Worm (Caenorhabditis elegans) whole organism, L4 larva: ENCODE results near the gene srlf-31.

Experiments
- D1046.2 ChIP-seq: fragments of 200-800 bp; sonication (Bioruptor generic); IDR thresholded peaks from 2 replicates; pipeline ENCODE4 v1.3.6; 2022; ENCODE audit warnings: missing genetic modification characterization, missing compliant biosample characterization
- F44E2.7 ChIP-seq: fragments of 200-800 bp; sonication (Bioruptor generic); IDR thresholded peaks from 2 replicates; pipeline ENCODE4 v2.1.2; 2022; ENCODE audit warnings: missing genetic modification characterization, missing compliant biosample characterization
- T26A8.4 ChIP-seq: fragments of 200-800 bp; sonication (Bioruptor generic); IDR thresholded peaks from 2 replicates; pipeline ENCODE4 v1.3.6; 2022; ENCODE audit warnings: missing genetic modification characterization, missing compliant biosample characterization
- Y5F2A.4 ChIP-seq: fragments of 200-800 bp; sonication (Bioruptor generic); optimal IDR thresholded peaks from 2 replicates; lab custom pipeline; 2018; ENCODE audit warnings: mild to moderate bottlenecking, missing genetic modification characterization, missing compliant biosample characterization
- ZK337.2 ChIP-seq: fragments of 200-800 bp; sonication (Bioruptor generic); IDR thresholded peaks from 2 replicates; pipeline ENCODE4 v1.3.6; 2022; ENCODE audit warnings: missing genetic modification reagents, missing genetic modification characterization, missing compliant biosample characterization
- ama-1 ChIP-seq: fragments of 150-350 bp; optimal IDR thresholded peaks from 2 replicates; lab custom pipeline; 2014; ENCODE audit warnings: inconsistent platforms, mixed read lengths
- arid-1 ChIP-seq: fragments of 200-800 bp; sonication (Bioruptor generic); conservative IDR thresholded peaks from 2 replicates; pipeline ENCODE4 v1.3.6; 2022; ENCODE audit warnings: missing genetic modification reagents, missing genetic modification characterization, missing compliant biosample characterization
- ceh-20 ChIP-seq: fragments of 200-800 bp; sonication (Bioruptor generic); IDR thresholded peaks from 2 replicates; pipeline ENCODE4 v1.3.6; 2022; ENCODE audit warnings: missing genetic modification reagents, missing genetic modification characterization, missing compliant biosample characterization
- ceh-28 ChIP-seq: fragments of 150-350 bp; optimal IDR thresholded peaks from 2 replicates; lab custom pipeline; 2014; ENCODE audit warnings: missing biosample characterization, missing genetic modification reagents, missing genetic modification characterization
- ceh-32 ChIP-seq: sonication (generic microtip); optimal IDR thresholded peaks from 2 replicates; lab custom pipeline; 2016; ENCODE audit warnings: mild to moderate bottlenecking, missing genetic modification characterization, missing compliant biosample characterization; ENCODE audit not compliant: poor library complexity
- ceh-82 ChIP-seq: sonication (generic microtip); optimal IDR thresholded peaks from 2 replicates; lab custom pipeline; 2017; ENCODE audit warnings: missing biosample characterization, missing genetic modification characterization
- ces-1 ChIP-seq: fragments of 150-350 bp; sonication (generic microtip); optimal IDR thresholded peaks from 4 replicates; lab custom pipeline; 2014; ENCODE audit warnings: missing biosample characterization, missing genetic modification reagents, missing genetic modification characterization
- ctbp-1 ChIP-seq: fragments of 200-800 bp; sonication (Bioruptor generic); IDR thresholded peaks from 2 replicates; pipeline ENCODE4 v1.3.6; 2022; ENCODE audit warnings: missing genetic modification reagents, missing genetic modification characterization, missing compliant biosample characterization
- daf-12 ChIP-seq: fragments of 150-350 bp; optimal IDR thresholded peaks from 2 replicates; lab custom pipeline; 2014; ENCODE audit warnings: missing biosample characterization, missing genetic modification reagents, missing genetic modification characterization
- daf-16 ChIP-seq, 3 experiments: sonication (generic microtip); optimal IDR thresholded peaks; 2 replicates each; lab custom pipeline; 2016 to 2017; ENCODE audit warnings: missing genetic modification characterization in 3 of 3, missing genetic modification reagents in 3 of 3, mild to moderate bottlenecking in 2 of 3, missing compliant biosample characterization in 2 of 3, missing biosample characterization in 1 of 3, moderate library complexity in 1 of 3
- dmd-6 ChIP-seq: fragments of 200-800 bp; sonication (Bioruptor generic); IDR thresholded peaks from 2 replicates; pipeline ENCODE4 v1.3.6; 2022; ENCODE audit warnings: missing genetic modification reagents, missing genetic modification characterization, missing compliant biosample characterization
- dmd-8 ChIP-seq: fragments of 200-800 bp; sonication (Bioruptor generic); IDR thresholded peaks from 2 replicates; pipeline ENCODE4 v1.3.6; 2022; ENCODE audit warnings: missing genetic modification characterization, missing compliant biosample characterization
- dve-1 ChIP-seq: sonication (generic microtip); optimal IDR thresholded peaks from 2 replicates; lab custom pipeline; 2017; ENCODE audit warnings: antibody characterized with exemption, mild to moderate bottlenecking, missing genetic modification characterization, missing compliant biosample characterization; ENCODE audit not compliant: insufficient read depth
- egl-27 ChIP-seq: sonication (generic microtip); optimal IDR thresholded peaks from 3 replicates; lab custom pipeline; 2017; ENCODE audit warnings: missing biosample characterization, missing genetic modification reagents, missing genetic modification characterization
- gei-8 ChIP-seq: fragments of 200-800 bp; sonication (Bioruptor generic); optimal IDR thresholded peaks from 2 replicates; lab custom pipeline; 2018; ENCODE audit warnings: mild to moderate bottlenecking, missing genetic modification characterization, missing compliant biosample characterization
- hmg-1.1 ChIP-seq: fragments of 200-800 bp; sonication (Bioruptor generic); IDR thresholded peaks from 2 replicates; pipeline ENCODE4 v1.3.6; 2022; ENCODE audit warnings: missing genetic modification reagents, missing genetic modification characterization, missing compliant biosample characterization
- jun-1 ChIP-seq: fragments of 150-350 bp; optimal IDR thresholded peaks from 2 replicates; lab custom pipeline; 2014; ENCODE audit warnings: missing biosample characterization, missing genetic modification reagents, missing genetic modification characterization
- lin-13 ChIP-seq: fragments of 150-350 bp; optimal IDR thresholded peaks from 2 replicates; lab custom pipeline; 2014; ENCODE audit warnings: missing biosample characterization, missing genetic modification reagents, missing genetic modification characterization
- lsy-2 ChIP-seq, 2 experiments: fragments of 150-350 bp in 1 of 2; sonication (generic microtip) in 1 of 2; optimal IDR thresholded peaks; 2 replicates each; lab custom pipeline; 2014 to 2017; ENCODE audit warnings: missing biosample characterization in 2 of 2, missing genetic modification characterization in 2 of 2
- madf-9 ChIP-seq: fragments of 200-800 bp; sonication (Bioruptor generic); conservative IDR thresholded peaks from 2 replicates; pipeline ENCODE4 v1.3.6; 2022; ENCODE audit warnings: missing genetic modification reagents, missing genetic modification characterization, missing compliant biosample characterization
- mdt-29 ChIP-seq: fragments of 200-800 bp; sonication (Bioruptor generic); IDR thresholded peaks from 2 replicates; pipeline ENCODE4 v1.3.6; 2022; ENCODE audit warnings: missing genetic modification reagents, missing genetic modification characterization, missing compliant biosample characterization
- mxl-2 ChIP-seq: fragments of 200-800 bp; sonication (Bioruptor generic); conservative IDR thresholded peaks from 2 replicates; pipeline ENCODE4 v1.3.6; 2022; ENCODE audit warnings: missing genetic modification reagents, missing genetic modification characterization, missing compliant biosample characterization
- nhr-102 ChIP-seq: sonication (generic microtip); optimal IDR thresholded peaks from 2 replicates; lab custom pipeline; 2016; ENCODE audit warnings: mild to moderate bottlenecking, missing genetic modification characterization, moderate library complexity, missing compliant biosample characterization
- nhr-237 ChIP-seq: sonication (generic microtip); optimal IDR thresholded peaks from 2 replicates; lab custom pipeline; 2017; ENCODE audit warnings: missing biosample characterization, missing genetic modification characterization
- nhr-28 ChIP-seq: fragments of 150-350 bp; optimal IDR thresholded peaks from 2 replicates; lab custom pipeline; 2014; ENCODE audit warnings: missing biosample characterization, missing genetic modification characterization
- nhr-42 ChIP-seq: fragments of 200-800 bp; sonication (Bioruptor generic); IDR thresholded peaks from 2 replicates; pipeline ENCODE4 v1.3.6; 2022; ENCODE audit warnings: missing genetic modification characterization, missing compliant biosample characterization
- nhr-48 ChIP-seq: sonication (generic microtip); optimal IDR thresholded peaks from 2 replicates; lab custom pipeline; 2016; ENCODE audit warnings: mild to moderate bottlenecking, missing genetic modification characterization, missing compliant biosample characterization
- nhr-76 ChIP-seq: fragments of 150-350 bp; optimal IDR thresholded peaks from 2 replicates; lab custom pipeline; 2014; ENCODE audit warnings: missing biosample characterization, missing genetic modification characterization
- pqm-1 ChIP-seq: sonication (generic microtip); optimal IDR thresholded peaks from 2 replicates; lab custom pipeline; 2017; ENCODE audit warnings: missing biosample characterization, missing genetic modification characterization
- saeg-2 ChIP-seq: fragments of 200-800 bp; sonication (Bioruptor generic); IDR thresholded peaks from 2 replicates; pipeline ENCODE4 v1.3.6; 2022; ENCODE audit warnings: missing genetic modification reagents, missing genetic modification characterization, missing compliant biosample characterization
- set-16 ChIP-seq: fragments of 200-800 bp; sonication (Bioruptor generic); IDR thresholded peaks from 2 replicates; pipeline ENCODE4 v1.3.6; 2022; ENCODE audit warnings: missing genetic modification reagents, missing genetic modification characterization, missing compliant biosample characterization
- snpc-1.2 ChIP-seq: fragments of 200-800 bp; sonication (Bioruptor generic); IDR thresholded peaks from 2 replicates; pipeline ENCODE4 v1.3.6; 2022; ENCODE audit warnings: missing genetic modification reagents, missing genetic modification characterization, missing compliant biosample characterization
- snpc-4 ChIP-seq: fragments of 150-350 bp; optimal IDR thresholded peaks from 2 replicates; lab custom pipeline; 2014; ENCODE audit warnings: missing biosample characterization, missing genetic modification characterization
- spr-3 ChIP-seq: fragments of 200-800 bp; sonication (Bioruptor generic); optimal IDR thresholded peaks from 2 replicates; lab custom pipeline; 2018; ENCODE audit warnings: mild to moderate bottlenecking, missing genetic modification characterization, missing compliant biosample characterization
- tag-97 ChIP-seq: fragments of 200-800 bp; sonication (Bioruptor generic); IDR thresholded peaks from 2 replicates; pipeline ENCODE4 v1.3.6; 2022; ENCODE audit warnings: missing genetic modification characterization, missing compliant biosample characterization
- unc-130 ChIP-seq: sonication (generic microtip); optimal IDR thresholded peaks from 2 replicates; lab custom pipeline; 2016; ENCODE audit warnings: missing genetic modification reagents, missing genetic modification characterization, missing compliant biosample characterization
- unc-62 ChIP-seq, 3 experiments: fragments of 150-350 bp in 1 of 3; sonication (generic microtip); optimal IDR thresholded peaks in 2 of 3; peaks in 1 of 3; 1 replicate in 1 of 3; 2 replicates in 2 of 3; lab custom pipeline; 2014 to 2017; ENCODE audit warnings: missing biosample characterization in 3 of 3, missing genetic modification characterization in 3 of 3, missing genetic modification reagents in 3 of 3, missing genotype in 1 of 3
- vab-7 ChIP-seq: fragments of 200-800 bp; sonication (Bioruptor generic); IDR thresholded peaks from 2 replicates; pipeline ENCODE4 v1.3.6; 2022; ENCODE audit warnings: missing genetic modification reagents, missing genetic modification characterization, missing compliant biosample characterization

Gene srlf-31

ce11 chrIV:11938554-11938953 lies 15.6 kb upstream of the srlf-31 start:
- TF ChIP-seq mdt-29 (GFP tag; lab: Robert Waterston, UW): peak; percentile 27; the same call in 1 of the 2 replicates
- TF ChIP-seq unc-62 (GFP tag; optimal IDR thresholded peaks at IDR 0.05 in 1 of 2; lab: Kevin White, UChicago): peak in 1 of 2 experiments; percentile 71
- no peak for TF ChIP-seq unc-62 (tag; optimal IDR thresholded peaks at IDR 0.05; lab: Kevin White, UChicago)
- TF ChIP-seq ceh-28 (tag; lab: Kevin White, UChicago): no peak
- TF ChIP-seq T26A8.4 (GFP tag; lab: Robert Waterston, UW): peak; percentile 38; the same call in 1 of the 2 replicates
- TF ChIP-seq, all 104 proteins: peak for 3

- TF ChIP-seq snpc-1.2 (no peak), nhr-28 (tag; lab: Kevin White, UChicago) (no peak), lsy-2 (tag; optimal IDR thresholded peaks at IDR 0.05; lab: Kevin White, UChicago) (no peak), ctbp-1 (no peak)
- TF ChIP-seq, all 104 proteins: peak for 0
Measured at ce11 chrIV:11937087-11937486, 14.1 kb upstream of the srlf-31 start, which contains the start of gene slc-5A12. slc-5A12 (plus strand) TSS chrIV:11937419.

DNA sequence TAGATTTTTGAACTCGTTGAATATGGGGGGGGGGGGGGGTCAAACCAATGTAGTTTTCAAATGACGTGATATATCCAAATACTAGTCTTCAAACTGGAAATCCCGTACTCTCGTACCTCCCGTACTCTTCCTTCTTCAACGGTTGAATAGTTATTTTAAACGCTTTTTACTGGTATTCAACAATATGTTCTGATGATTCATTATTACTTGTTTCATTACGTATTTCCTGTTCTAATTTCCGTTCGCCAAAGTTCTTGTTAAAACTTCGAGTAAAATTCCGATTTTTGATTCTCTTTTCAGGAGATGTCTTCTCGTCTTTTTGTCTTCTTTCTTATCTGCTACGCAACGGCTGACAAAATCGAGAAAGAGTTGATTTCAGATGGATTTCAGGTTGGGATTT lies 7.6 kb upstream of the srlf-31 start, which contains the start of gene nhx-9:
TSS of gene nhx-9 (plus strand) at position 301 of the 400 bp plus-strand sequence.
- TF ChIP-seq ceh-28 (tag; lab: Kevin White, UChicago) (no peak), ces-1 (GFP tag; lab: Kevin White, UChicago) (no peak), nhr-102 (tag; lab: Kevin White, UChicago) (no peak), gei-8 (GFP tag; lab: Kevin White, UChicago) (no peak), ceh-82 (no peak), ZK337.2 (GFP tag; lab: Robert Waterston, UW) (no peak), egl-27 (no peak), lin-13 (GFP tag; lab: Kevin White, UChicago) (no peak), nhr-76 (tag; lab: Kevin White, UChicago) (no peak), hmg-1.1 (GFP tag; lab: Robert Waterston, UW) (no peak), lsy-2 (tag; optimal IDR thresholded peaks at IDR 0.05; lab: Kevin White, UChicago) (no peak), madf-9 (GFP tag; lab: Robert Waterston, UW) (no peak)

DNA sequence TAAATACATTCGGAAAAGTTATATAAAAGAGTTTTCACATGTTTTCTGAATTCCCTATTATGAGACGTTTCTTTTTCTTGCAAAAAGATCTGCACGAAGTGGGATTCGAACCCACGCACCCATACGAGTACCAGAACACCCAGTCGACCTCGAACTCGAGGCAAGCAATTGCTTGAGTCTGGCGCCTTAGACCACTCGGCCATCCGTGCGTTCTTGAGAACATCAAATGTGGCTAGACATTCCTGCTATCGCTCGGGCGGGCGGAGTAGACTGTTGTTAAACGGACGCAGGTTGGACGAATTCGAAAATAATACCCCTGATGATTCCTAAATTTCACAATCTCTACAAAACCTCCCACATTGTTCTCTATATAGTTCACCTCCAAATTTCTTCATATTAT lies 5.4 kb upstream of the srlf-31 start:
- TF ChIP-seq arid-1 (GFP tag; lab: Robert Waterston, UW) (peak; percentile 71), ceh-20 (GFP tag; lab: Robert Waterston, UW) (0 out of 2 replicates have a peak, but pooled peaks have one; percentile 45), madf-9 (GFP tag; lab: Robert Waterston, UW) (no peak), dmd-6 (GFP tag; lab: Robert Waterston, UW) (peak; percentile 74), hmg-1.1 (GFP tag; lab: Robert Waterston, UW) (peak; percentile 68), nhr-42 (peak; percentile 70; the same call in 1 of the 2 replicates), jun-1 (tag; lab: Kevin White, UChicago) (no peak), ceh-32 (tag; lab: Kevin White, UChicago) (no peak), pqm-1 (no peak), dve-1 (tag; lab: Kevin White, UChicago) (peak; percentile 31), unc-130 (no peak), egl-27 (no peak), nhr-76 (tag; lab: Kevin White, UChicago) (no peak), daf-12 (tag; lab: Kevin White, UChicago) (no peak), nhr-48 (tag; lab: Kevin White, UChicago) (peak; percentile 6), snpc-4 (tag; lab: Kevin White, UChicago) (no peak), Y5F2A.4 (GFP tag; lab: Kevin White, UChicago) (no peak), mxl-2 (GFP tag; lab: Robert Waterston, UW) (no peak), ama-1 (no peak), F44E2.7 (GFP tag; lab: Robert Waterston, UW) (no peak), ceh-28 (tag; lab: Kevin White, UChicago) (no peak), daf-16 (GFP tag; optimal IDR thresholded peaks at IDR 0.05; lab: Kevin White, UChicago) (peak in 1 of 2 experiments; percentile 29), daf-16 (tag; optimal IDR thresholded peaks at IDR 0.05; lab: Kevin White, UChicago) (peak; percentile 22), dmd-8 (GFP tag; lab: Robert Waterston, UW) (peak; percentile 87; the same call in 1 of the 2 replicates), nhr-237 (no peak), D1046.2 (GFP tag; lab: Robert Waterston, UW) (0 out of 2 replicates have a peak, but pooled peaks have one; percentile 26), spr-3 (GFP tag; lab: Kevin White, UChicago) (no peak), saeg-2 (GFP tag; lab: Robert Waterston, UW) (peak; percentile 76; the same call in 1 of the 2 replicates), ZK337.2 (GFP tag; lab: Robert Waterston, UW) (peak; percentile 47; the same call in 1 of the 2 replicates), set-16 (no peak; the same call in 1 of the 2 replicates), vab-7 (GFP tag; lab: Robert Waterston, UW) (peak; percentile 64; the same call in 1 of the 2 replicates), tag-97 (no peak)
